Worm (Caenorhabditis elegans): ENCODE data around the gene lipl-8.

ce11 chrV:14746975-14747374, 1.5 kb downstream of the lipl-8 start:
- TF ChIP-seq scrt-1 (GFP tag; IDR thresholded peaks at IDR 0.05): no peak
- no peak for TF ChIP-seq tra-4 (tag; optimal IDR thresholded peaks at IDR 0.05)
